Worm (Caenorhabditis elegans) whole organism, L4 larva: Measurements from ENCODE around the gene srx-7.

Experiments
- F10B5.3 ChIP-seq: sonication (generic microtip); optimal IDR thresholded peaks from 2 replicates; lab custom pipeline; 2016; ENCODE audit warnings: mild to moderate bottlenecking, missing genetic modification characterization, missing compliant biosample characterization
- F26F4.8 ChIP-seq: fragments of 200-800 bp; sonication (Bioruptor generic); conservative IDR thresholded peaks from 2 replicates; pipeline ENCODE4 v1.3.6; 2022; ENCODE audit warnings: missing genetic modification characterization, missing compliant biosample characterization
- F37D6.2 ChIP-seq: sonication (generic microtip); optimal IDR thresholded peaks from 2 replicates; lab custom pipeline; 2016; ENCODE audit warnings: mild to moderate bottlenecking, missing genetic modification characterization, missing compliant biosample characterization
- Y105C5A.15 ChIP-seq: fragments of 200-800 bp; sonication (Bioruptor generic); IDR thresholded peaks from 2 replicates; pipeline ENCODE4 v1.3.6; 2022; ENCODE audit warnings: missing genetic modification characterization, missing compliant biosample characterization
- Y5F2A.4 ChIP-seq: fragments of 200-800 bp; sonication (Bioruptor generic); optimal IDR thresholded peaks from 2 replicates; lab custom pipeline; 2018; ENCODE audit warnings: mild to moderate bottlenecking, missing genetic modification characterization, missing compliant biosample characterization
- ZK337.2 ChIP-seq: fragments of 200-800 bp; sonication (Bioruptor generic); IDR thresholded peaks from 2 replicates; pipeline ENCODE4 v1.3.6; 2022; ENCODE audit warnings: missing genetic modification reagents, missing genetic modification characterization, missing compliant biosample characterization
- ceh-20 ChIP-seq: fragments of 200-800 bp; sonication (Bioruptor generic); IDR thresholded peaks from 2 replicates; pipeline ENCODE4 v1.3.6; 2022; ENCODE audit warnings: missing genetic modification reagents, missing genetic modification characterization, missing compliant biosample characterization
- ceh-28 ChIP-seq: fragments of 150-350 bp; optimal IDR thresholded peaks from 2 replicates; lab custom pipeline; 2014; ENCODE audit warnings: missing biosample characterization, missing genetic modification reagents, missing genetic modification characterization
- cey-2 ChIP-seq: sonication (generic microtip); optimal IDR thresholded peaks from 3 replicates; lab custom pipeline; 2017; ENCODE audit warnings: missing genetic modification characterization, mild to moderate bottlenecking, missing compliant biosample characterization, antibody characterized with exemption, borderline replicate concordance; ENCODE audit not compliant: insufficient read depth
- daf-16 ChIP-seq, 3 experiments: sonication (generic microtip); optimal IDR thresholded peaks; 2 replicates each; lab custom pipeline; 2016 to 2017; ENCODE audit warnings: missing genetic modification characterization in 3 of 3, missing genetic modification reagents in 3 of 3, mild to moderate bottlenecking in 2 of 3, missing compliant biosample characterization in 2 of 3, missing biosample characterization in 1 of 3, moderate library complexity in 1 of 3
- dmd-9 ChIP-seq: fragments of 200-800 bp; sonication (Bioruptor generic); IDR thresholded peaks from 2 replicates; pipeline ENCODE4 v1.3.6; 2022; ENCODE audit warnings: missing genetic modification reagents, missing genetic modification characterization, missing compliant biosample characterization
- hif-1 ChIP-seq, 2 experiments: sonication (generic microtip); optimal IDR thresholded peaks; 2 replicates each; lab custom pipeline; 2016 to 2017; ENCODE audit warnings: missing compliant biosample characterization in 2 of 2, missing genetic modification characterization in 2 of 2, missing genetic modification reagents in 2 of 2, missing genotype in 2 of 2, mild to moderate bottlenecking in 1 of 2
- lin-1 ChIP-seq: fragments of 200-800 bp; sonication (Bioruptor generic); IDR thresholded peaks from 2 replicates; pipeline ENCODE4 v1.3.6; 2022; ENCODE audit warnings: missing genetic modification reagents, missing genetic modification characterization, missing compliant biosample characterization
- lin-39 ChIP-seq: fragments of 150-350 bp; optimal IDR thresholded peaks from 2 replicates; lab custom pipeline; 2014; ENCODE audit warnings: missing biosample characterization, missing genetic modification reagents, missing genetic modification characterization
- mdl-1 ChIP-seq, 2 experiments: fragments of 150-350 bp in 1 of 2; sonication (generic microtip) in 1 of 2; optimal IDR thresholded peaks; 2 replicates each; lab custom pipeline; 2014 to 2017; ENCODE audit warnings: missing biosample characterization in 2 of 2, missing genetic modification characterization in 2 of 2
- mdt-29 ChIP-seq: fragments of 200-800 bp; sonication (Bioruptor generic); IDR thresholded peaks from 2 replicates; pipeline ENCODE4 v1.3.6; 2022; ENCODE audit warnings: missing genetic modification reagents, missing genetic modification characterization, missing compliant biosample characterization
- mep-1 ChIP-seq: fragments of 150-350 bp; sonication (generic microtip); optimal IDR thresholded peaks from 3 replicates; lab custom pipeline; 2014; ENCODE audit warnings: missing biosample characterization, missing genetic modification characterization
- mxl-3 ChIP-seq: fragments of 200-800 bp; sonication (Bioruptor generic); optimal IDR thresholded peaks from 2 replicates; lab custom pipeline; 2018; ENCODE audit warnings: mild to moderate bottlenecking, missing genetic modification characterization, missing compliant biosample characterization
- nhr-10 ChIP-seq: fragments of 150-350 bp; optimal IDR thresholded peaks from 2 replicates; lab custom pipeline; 2014; ENCODE audit warnings: missing biosample characterization, missing genetic modification characterization
- nhr-25 ChIP-seq: sonication (generic microtip); optimal IDR thresholded peaks from 2 replicates; lab custom pipeline; 2017; ENCODE audit warnings: missing genetic modification characterization, mild to moderate bottlenecking, missing compliant biosample characterization, antibody characterized with exemption, moderate library complexity, borderline replicate concordance; ENCODE audit not compliant: insufficient read depth
- nhr-77 ChIP-seq: fragments of 150-350 bp; optimal IDR thresholded peaks from 2 replicates; lab custom pipeline; 2014; ENCODE audit warnings: missing biosample characterization, missing genetic modification characterization
- sdz-12 ChIP-seq: fragments of 200-800 bp; sonication (Bioruptor generic); optimal IDR thresholded peaks from 2 replicates; lab custom pipeline; 2018; ENCODE audit warnings: mild to moderate bottlenecking, missing genetic modification characterization, missing compliant biosample characterization
- unc-62 ChIP-seq, 3 experiments: fragments of 150-350 bp in 1 of 3; sonication (generic microtip); optimal IDR thresholded peaks in 2 of 3; peaks in 1 of 3; 1 replicate in 1 of 3; 2 replicates in 2 of 3; lab custom pipeline; 2014 to 2017; ENCODE audit warnings: missing biosample characterization in 3 of 3, missing genetic modification characterization in 3 of 3, missing genetic modification reagents in 3 of 3, missing genotype in 1 of 3
- zfp-3 ChIP-seq: fragments of 200-800 bp; sonication (Bioruptor generic); conservative IDR thresholded peaks from 2 replicates; pipeline ENCODE4 v1.3.6; 2022; ENCODE audit warnings: missing genetic modification reagents, missing genetic modification characterization, missing compliant biosample characterization
- zip-2 ChIP-seq: fragments of 150-350 bp; optimal IDR thresholded peaks from 2 replicates; lab custom pipeline; 2014; ENCODE audit warnings: missing biosample characterization, missing genetic modification characterization

srx-7 gene

DNA sequence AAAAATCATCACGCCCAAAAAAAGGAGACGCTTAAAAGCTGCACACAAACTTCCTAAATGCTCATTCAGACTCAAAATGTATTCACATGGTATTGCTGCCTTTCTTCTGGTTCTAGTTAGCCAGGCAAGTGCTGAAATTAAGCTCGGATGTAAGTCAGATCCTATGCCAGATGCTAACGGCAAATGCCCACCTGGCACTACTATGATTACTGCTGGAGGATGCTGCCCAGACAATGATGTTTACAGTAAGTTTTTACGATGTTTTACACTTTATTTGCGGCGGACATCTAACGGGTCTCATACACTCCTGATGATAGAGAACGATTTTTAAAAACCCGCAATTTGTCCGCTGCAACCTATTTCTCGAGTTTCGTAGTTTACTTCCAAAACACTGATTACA lies 23.4 kb upstream of the srx-7 start, which contains the start of gene C14C6.5:
Gene C14C6.5 (plus strand): TSS at position 58 of the 400 bp plus-strand sequence.
- peak in 1 of 2 experiments; percentile 93 for TF ChIP-seq unc-62 (GFP tag; optimal IDR thresholded peaks at IDR 0.05 in 1 of 2; lab: Kevin White, UChicago)
- TF ChIP-seq unc-62 (tag; optimal IDR thresholded peaks at IDR 0.05; lab: Kevin White, UChicago) = no peak
- TF ChIP-seq lin-1 (GFP tag; lab: Robert Waterston, UW) = no peak

DNA sequence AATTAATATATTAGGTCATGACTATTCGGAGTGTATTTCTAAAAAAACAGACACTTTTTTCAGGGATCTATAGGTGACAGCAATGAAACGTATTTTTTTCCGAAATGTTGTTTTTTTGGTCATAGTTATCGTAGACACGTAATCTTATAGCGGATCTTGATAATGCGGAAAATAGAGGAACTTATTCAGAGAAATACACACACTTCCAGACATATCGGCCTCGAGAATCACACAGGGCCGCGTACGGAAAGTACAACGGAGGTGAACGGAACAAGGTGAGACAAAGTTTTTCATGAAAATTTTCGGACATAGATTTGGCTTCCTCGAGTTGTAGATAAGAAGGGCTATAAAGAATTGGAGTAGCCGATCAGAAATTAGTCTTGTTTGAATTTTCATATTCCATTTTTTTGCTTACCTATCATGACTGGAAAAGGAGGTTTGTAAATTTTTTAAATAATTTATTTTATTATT lies 20.9 kb upstream of the srx-7 start, which contains the start of gene nhr-155:
Gene nhr-155 (plus strand): TSS at position 421 of the 471 bp plus-strand sequence.
- TF ChIP-seq ceh-20 (no peak), nhr-10 (tag; lab: Kevin White, UChicago) (no peak)

DNA sequence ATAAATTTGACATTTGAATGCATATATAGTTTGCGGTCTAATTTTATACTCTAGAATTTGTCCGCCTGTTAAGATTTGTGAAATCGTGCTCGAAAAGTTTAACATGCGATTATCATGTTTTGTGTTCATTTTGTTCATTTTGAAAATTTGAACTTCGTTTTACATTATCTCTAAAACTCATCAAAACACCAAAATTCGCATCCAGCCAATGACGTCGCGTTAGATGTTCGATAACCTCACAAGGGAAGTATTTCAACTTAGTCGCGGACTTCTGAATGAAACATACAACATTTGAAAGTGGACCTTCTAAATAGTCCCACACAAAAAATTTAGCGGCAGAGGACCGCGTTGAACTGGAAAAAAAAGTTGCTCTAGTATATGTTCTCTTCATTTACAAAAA lies 18.5 kb upstream of the srx-7 start:
- TF ChIP-seq ZK337.2 (GFP tag; lab: Robert Waterston, UW) = no peak
- TF ChIP-seq sdz-12 = no peak
- no peak for TF ChIP-seq ceh-28 (tag; lab: Kevin White, UChicago)
- no peak for TF ChIP-seq mxl-3 (GFP tag; lab: Kevin White, UChicago)
- no peak for TF ChIP-seq dmd-9 (GFP tag; lab: Robert Waterston, UW)
- no peak for TF ChIP-seq Y105C5A.15 (GFP tag; lab: Robert Waterston, UW)
- TF ChIP-seq nhr-25 (tag; lab: Kevin White, UChicago) = no peak
- no peak for TF ChIP-seq lin-39
- no peak for TF ChIP-seq hif-1 (tag; optimal IDR thresholded peaks at IDR 0.05; lab: Kevin White, UChicago)
- no peak for TF ChIP-seq nhr-77 (tag; lab: Kevin White, UChicago)
- no peak for TF ChIP-seq daf-16 (GFP tag; optimal IDR thresholded peaks at IDR 0.05; lab: Kevin White, UChicago)
- no peak for TF ChIP-seq daf-16 (tag; optimal IDR thresholded peaks at IDR 0.05; lab: Kevin White, UChicago)

ce11 chrV:543169-543568 lies 16.8 kb upstream of the srx-7 start, which contains the start of gene C14C6.3:
C14C6.3 (plus strand) TSS chrV:543469.
- TF ChIP-seq unc-62 (GFP tag; optimal IDR thresholded peaks at IDR 0.05 in 1 of 2; lab: Kevin White, UChicago) (peak in 1 of 2 experiments; percentile 5), unc-62 (tag; optimal IDR thresholded peaks at IDR 0.05; lab: Kevin White, UChicago) (no peak), F26F4.8 (GFP tag; lab: Robert Waterston, UW) (no peak), mep-1 (tag; lab: Kevin White, UChicago) (no peak), mdl-1 (tag; optimal IDR thresholded peaks at IDR 0.05; lab: Kevin White, UChicago) (no peak), zfp-3 (GFP tag; lab: Robert Waterston, UW) (no peak), cey-2 (tag; lab: Kevin White, UChicago) (no peak), zip-2 (tag; lab: Kevin White, UChicago) (no peak)

DNA sequence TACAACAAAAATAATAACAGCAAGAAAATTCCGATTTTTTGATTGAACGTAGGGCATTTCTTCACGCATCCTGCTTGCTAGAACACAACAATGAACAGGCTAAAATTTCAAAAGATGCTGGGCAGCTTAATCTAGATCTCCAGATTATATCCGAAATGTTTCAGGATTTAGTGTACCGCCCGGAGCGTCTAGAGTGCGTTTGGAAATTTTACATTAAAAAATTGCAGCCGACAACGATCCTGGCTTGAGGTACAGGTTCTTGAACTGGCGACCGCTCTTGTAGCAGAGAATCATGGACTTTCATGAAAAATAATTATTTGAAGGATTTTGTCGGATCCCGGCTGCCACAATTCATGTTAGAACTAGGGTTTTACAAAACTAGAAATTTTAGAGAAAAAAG lies 12.0 kb upstream of the srx-7 start, which contains the start of gene C14C6.6:
Gene C14C6.6 (minus strand): TSS at position 101 of the 400 bp plus-strand sequence.
- TF ChIP-seq daf-16 (GFP tag; optimal IDR thresholded peaks at IDR 0.05; lab: Kevin White, UChicago) = no peak
- TF ChIP-seq daf-16 (tag; optimal IDR thresholded peaks at IDR 0.05; lab: Kevin White, UChicago) = no peak
- TF ChIP-seq sdz-12 = no peak
- no peak for TF ChIP-seq F37D6.2 (tag; lab: Kevin White, UChicago)
- no peak for TF ChIP-seq cey-2 (tag; lab: Kevin White, UChicago)
- no peak for TF ChIP-seq mdt-29 (GFP tag; lab: Robert Waterston, UW)

- peak in 1 of 2 experiments; percentile 91 for TF ChIP-seq unc-62 (GFP tag; optimal IDR thresholded peaks at IDR 0.05 in 1 of 2; lab: Kevin White, UChicago)
- no peak for TF ChIP-seq unc-62 (tag; optimal IDR thresholded peaks at IDR 0.05; lab: Kevin White, UChicago)
- no peak for TF ChIP-seq F10B5.3 (tag; lab: Kevin White, UChicago)
- TF ChIP-seq nhr-77 (tag; lab: Kevin White, UChicago) = no peak
Observed at ce11 chrV:552406-552805, 7.6 kb upstream of the srx-7 start.

ce11 chrV:553067-553466 lies 6.9 kb upstream of the srx-7 start, which contains the start of gene C14C6.8:
C14C6.8 (minus strand) TSS chrV:553167.
- TF ChIP-seq Y5F2A.4 (GFP tag; lab: Kevin White, UChicago) (no peak), zip-2 (tag; lab: Kevin White, UChicago) (no peak)
